Fruit fly (Drosophila melanogaster) whole organism, embryonic: Measurements from ENCODE around the gene Ythdc1.

Experiments used
- Atf3 ChIP-seq: fragments of 200-800 bp; sonication (Bioruptor generic); optimal IDR thresholded peaks from 3 replicates; lab custom pipeline; 2016; ENCODE audit warnings: missing biosample characterization, missing genetic modification characterization
- Bdp1 ChIP-seq: fragments of 200-800 bp; sonication (Bioruptor generic); optimal IDR thresholded peaks from 3 replicates; lab custom pipeline; 2016; ENCODE audit warnings: missing biosample characterization, missing genetic modification characterization
- CG10267 ChIP-seq: fragments of 200-800 bp; sonication (Bioruptor generic); optimal IDR thresholded peaks from 2 replicates; lab custom pipeline; 2018; ENCODE audit warnings: missing biosample characterization, mild to moderate bottlenecking, missing genetic modification characterization, moderate library complexity
- CG10654 ChIP-seq: fragments of 200-800 bp; sonication (Bioruptor generic); optimal IDR thresholded peaks from 2 replicates; lab custom pipeline; 2016; ENCODE audit warnings: missing biosample characterization, missing genetic modification characterization
- CG11398 ChIP-seq: fragments of 200-800 bp; sonication (Bioruptor generic); optimal IDR thresholded peaks from 2 replicates; lab custom pipeline; 2016; ENCODE audit warnings: missing biosample characterization, missing genetic modification characterization
- CG13296 ChIP-seq: fragments of 200-800 bp; sonication (Bioruptor generic); optimal IDR thresholded peaks from 3 replicates; lab custom pipeline; 2018; ENCODE audit warnings: missing biosample characterization, mild to moderate bottlenecking, missing genetic modification characterization
- CG13624 ChIP-seq: fragments of 200-800 bp; sonication (Bioruptor generic); optimal IDR thresholded peaks from 2 replicates; lab custom pipeline; 2016; ENCODE audit warnings: missing biosample characterization, missing genetic modification characterization
- CG14014 ChIP-seq: fragments of 200-800 bp; sonication (Bioruptor generic); IDR thresholded peaks from 2 replicates; pipeline ENCODE4 v1.3.6; 2022; ENCODE audit warnings: missing biosample characterization, missing genetic modification characterization
- CG1647 ChIP-seq: fragments of 200-800 bp; sonication (Bioruptor generic); optimal IDR thresholded peaks from 3 replicates; lab custom pipeline; 2016; ENCODE audit warnings: missing biosample characterization, missing genetic modification characterization
- CG17802 ChIP-seq: fragments of 200-800 bp; sonication (Bioruptor generic); optimal IDR thresholded peaks from 2 replicates; lab custom pipeline; 2018; ENCODE audit warnings: missing biosample characterization, mild to moderate bottlenecking, missing genetic modification characterization, moderate library complexity
- CG18599 ChIP-seq: fragments of 200-800 bp; sonication (Bioruptor generic); optimal IDR thresholded peaks from 3 replicates; lab custom pipeline; 2017; ENCODE audit warnings: missing biosample characterization, missing genetic modification characterization, mild to moderate bottlenecking, moderate library complexity, missing genetic modification reagents
- CG18619 ChIP-seq: fragments of 200-800 bp; sonication (Bioruptor generic); optimal IDR thresholded peaks from 3 replicates; lab custom pipeline; 2017; ENCODE audit warnings: missing biosample characterization, mild to moderate bottlenecking, missing genetic modification characterization
- CG2712 ChIP-seq: fragments of 200-800 bp; optimal IDR thresholded peaks from 3 replicates; lab custom pipeline; 2019; ENCODE audit warnings: missing biosample characterization, mild to moderate bottlenecking, missing genetic modification characterization, moderate library complexity
- CG2875 ChIP-seq: fragments of 200-800 bp; sonication (Bioruptor generic); optimal IDR thresholded peaks from 2 replicates; lab custom pipeline; 2017; ENCODE audit warnings: missing biosample characterization, mild to moderate bottlenecking, missing genetic modification characterization, missing genetic modification reagents
- CG3065 ChIP-seq: fragments of 200-800 bp; sonication (Bioruptor generic); optimal IDR thresholded peaks from 2 replicates; lab custom pipeline; 2016; ENCODE audit warnings: missing biosample characterization, missing genetic modification characterization
- CG3726 ChIP-seq: fragments of 200-800 bp; sonication (Bioruptor generic); IDR thresholded peaks from 3 replicates; pipeline ENCODE4, ENCODE4 v1.3.6; 2022; ENCODE audit warnings: missing biosample characterization, missing genetic modification characterization
- CG4404 ChIP-seq: fragments of 200-800 bp; sonication (Bioruptor generic); IDR thresholded peaks from 2 replicates; pipeline ENCODE4 v1.3.6; 2022; ENCODE audit warnings: missing biosample characterization, missing genetic modification characterization
- CG6175 ChIP-seq: fragments of 200-800 bp; sonication (Bioruptor generic); IDR thresholded peaks from 3 replicates; pipeline ENCODE4 v1.3.6; 2022; ENCODE audit warnings: missing biosample characterization, missing genetic modification characterization
- CG7745 ChIP-seq: fragments of 200-800 bp; sonication (Bioruptor generic); optimal IDR thresholded peaks from 2 replicates; lab custom pipeline; 2018; ENCODE audit warnings: missing biosample characterization, mild to moderate bottlenecking, missing genetic modification characterization, moderate library complexity
- CG7987 ChIP-seq: fragments of 200-800 bp; sonication (Bioruptor generic); optimal IDR thresholded peaks from 2 replicates; lab custom pipeline; 2018; ENCODE audit warnings: missing biosample characterization, mild to moderate bottlenecking, missing genetic modification characterization, moderate library complexity
- CG9727 ChIP-seq: fragments of 200-800 bp; sonication (Bioruptor generic); optimal IDR thresholded peaks from 3 replicates; lab custom pipeline; 2017; ENCODE audit warnings: missing biosample characterization, mild to moderate bottlenecking, missing genetic modification characterization
- CG9817 ChIP-seq: fragments of 200-800 bp; sonication (Bioruptor generic); optimal IDR thresholded peaks from 2 replicates; lab custom pipeline; 2018; ENCODE audit warnings: missing biosample characterization, mild to moderate bottlenecking, missing genetic modification characterization, moderate library complexity
- Ets65A ChIP-seq: fragments of 200-800 bp; sonication (Bioruptor generic); peaks from one replicate; lab custom pipeline; 2016; ENCODE audit warnings: missing biosample characterization, missing genetic modification characterization
- Optix ChIP-seq: fragments of 200-800 bp; sonication (Bioruptor generic); IDR thresholded peaks from 3 replicates; pipeline ENCODE4 v1.3.6; 2022; ENCODE audit warnings: missing biosample characterization, missing genetic modification characterization
- Trl ChIP-seq, 3 experiments: fragments of >200 bp in 2 of 3; fragments of 200-800 bp in 1 of 3; sonication (Bioruptor generic) in 1 of 3; optimal IDR thresholded peaks; 2 replicates in 1 of 3; 3 replicates in 2 of 3; lab custom pipeline; 2016 to 2017; ENCODE audit warnings: missing biosample characterization in 1 of 3, missing genetic modification characterization in 1 of 3
- Xbp1 ChIP-seq: fragments of 200-800 bp; sonication (Bioruptor generic); optimal IDR thresholded peaks from 3 replicates; lab custom pipeline; 2016; ENCODE audit warnings: missing biosample characterization, mild to moderate bottlenecking, missing genetic modification characterization
- Xrp1 ChIP-seq: fragments of 200-800 bp; sonication (Bioruptor generic); IDR thresholded peaks from 2 replicates; pipeline ENCODE4 v1.3.6; 2022; ENCODE audit warnings: missing biosample characterization, missing genetic modification characterization
- abd-A ChIP-seq: fragments of 200-800 bp; sonication (Bioruptor generic); optimal IDR thresholded peaks from 3 replicates; lab custom pipeline; 2019; ENCODE audit warnings: missing biosample characterization, mild to moderate bottlenecking, missing genetic modification characterization, moderate library complexity
- ap ChIP-seq: fragments of 200-800 bp; sonication (Bioruptor generic); IDR thresholded peaks from 2 replicates; pipeline ENCODE4 v1.3.6; 2022; ENCODE audit warnings: missing biosample characterization, missing genetic modification characterization
- crc ChIP-seq: fragments of 200-800 bp; sonication (Bioruptor generic); optimal IDR thresholded peaks from 2 replicates; lab custom pipeline; 2016; ENCODE audit warnings: missing biosample characterization, missing genetic modification characterization
- dysf ChIP-seq: fragments of 200-800 bp; sonication (Bioruptor generic); IDR thresholded peaks from 3 replicates; pipeline ENCODE4 v1.3.6; 2022; ENCODE audit warnings: missing biosample characterization, missing genetic modification characterization
- fd102C ChIP-seq: fragments of 200-800 bp; sonication (Bioruptor generic); optimal IDR thresholded peaks from 2 replicates; lab custom pipeline; 2018; ENCODE audit warnings: missing biosample characterization, mild to moderate bottlenecking, missing genetic modification characterization, moderate library complexity
- fd64A ChIP-seq: fragments of 200-800 bp; sonication (Bioruptor generic); optimal IDR thresholded peaks from 3 replicates; lab custom pipeline; 2018; ENCODE audit warnings: missing biosample characterization, mild to moderate bottlenecking, missing genetic modification characterization
- grau ChIP-seq: fragments of 200-800 bp; optimal IDR thresholded peaks from 3 replicates; lab custom pipeline; 2019; ENCODE audit warnings: missing biosample characterization, mild to moderate bottlenecking, missing genetic modification characterization, moderate library complexity
- insv ChIP-seq, 2 experiments: fragments of 200-800 bp; sonication (Bioruptor generic); optimal IDR thresholded peaks; 3 replicates each; lab custom pipeline; 2016 to 2018; ENCODE audit warnings: missing biosample characterization in 2 of 2, missing genetic modification characterization in 2 of 2
- kay ChIP-seq: fragments of 200-800 bp; sonication (Bioruptor generic); optimal IDR thresholded peaks from 2 replicates; lab custom pipeline; 2016; ENCODE audit warnings: missing biosample characterization, missing genetic modification characterization
- kni ChIP-seq: fragments of 200-800 bp; sonication (Bioruptor generic); optimal IDR thresholded peaks from 3 replicates; lab custom pipeline; 2017; ENCODE audit warnings: mild to moderate bottlenecking, missing biosample characterization, missing genetic modification reagents, missing genetic modification characterization
- pan ChIP-seq, 4 experiments: fragments of >200 bp in 3 of 4; fragments of 200-800 bp in 1 of 4; sonication (Bioruptor generic) in 1 of 4; optimal IDR thresholded peaks in 3 of 4; IDR thresholded peaks in 1 of 4; 2 replicates each; pipeline versions ENCODE4 v1.3.6 to Lab custom; 2017 to 2022; ENCODE audit warnings: missing biosample characterization in 2 of 4, missing genetic modification characterization in 2 of 4, mixed read lengths in 1 of 4
- pfk ChIP-seq: fragments of 200-800 bp; sonication (Bioruptor generic); optimal IDR thresholded peaks from 2 replicates; lab custom pipeline; 2018; ENCODE audit warnings: missing biosample characterization, mild to moderate bottlenecking, missing genetic modification characterization, moderate library complexity
- pho ChIP-seq: fragments of 200-800 bp; sonication (Bioruptor generic); optimal IDR thresholded peaks from 2 replicates; lab custom pipeline; 2016; ENCODE audit warnings: missing biosample characterization, missing genetic modification characterization
- pnt ChIP-seq: fragments of 200-800 bp; sonication (Bioruptor generic); optimal IDR thresholded peaks from 3 replicates; lab custom pipeline; 2016; ENCODE audit warnings: missing biosample characterization, missing genetic modification characterization
- pzg ChIP-seq: fragments of 200-800 bp; sonication (Bioruptor generic); optimal IDR thresholded peaks from 3 replicates; lab custom pipeline; 2018; ENCODE audit warnings: missing biosample characterization, mild to moderate bottlenecking, missing genetic modification characterization, moderate library complexity
- slp2 ChIP-seq: fragments of 200-800 bp; sonication (Bioruptor generic); optimal IDR thresholded peaks from 2 replicates; lab custom pipeline; 2016; ENCODE audit warnings: missing biosample characterization, missing genetic modification characterization
- tio ChIP-seq: fragments of 200-800 bp; sonication (Bioruptor generic); optimal IDR thresholded peaks from 2 replicates; lab custom pipeline; 2017; ENCODE audit warnings: missing biosample characterization, missing genetic modification characterization, inconsistent platforms
- unpg ChIP-seq: fragments of 200-800 bp; sonication (Bioruptor generic); optimal IDR thresholded peaks from 3 replicates; lab custom pipeline; 2018; ENCODE audit warnings: missing biosample characterization, mild to moderate bottlenecking, missing genetic modification characterization, moderate library complexity
- vfl ChIP-seq: fragments of 200-800 bp; sonication (Bioruptor generic); optimal IDR thresholded peaks from 2 replicates; lab custom pipeline; 2016; ENCODE audit warnings: missing biosample characterization, missing genetic modification characterization
- zen ChIP-seq: fragments of 200-800 bp; sonication (Bioruptor generic); optimal IDR thresholded peaks from 3 replicates; lab custom pipeline; 2018; ENCODE audit warnings: missing biosample characterization, mild to moderate bottlenecking, missing genetic modification characterization, moderate library complexity

Gene Ythdc1

dm6 chr3L:3325925-3326903 lies 47.8 kb downstream of the Ythdc1 start, which contains the start of gene Gtpx (continued):
- TF ChIP-seq pan (optimal IDR thresholded peaks at IDR 0.05; lab: Kevin White, UChicago): no peak
- no peak for TF ChIP-seq pan (GFP tag; optimal IDR thresholded peaks at IDR 0.05 in 1 of 2, IDR thresholded peaks at IDR 0.05 in 1 of 2)
- TF ChIP-seq pho: peak; percentile 54
- no peak for TF ChIP-seq fd64A
- peak; percentile 3 for TF ChIP-seq zen
- peak; percentile 22 for TF ChIP-seq pnt (GFP tag; lab: Kevin White, UChicago)
- TF ChIP-seq grau (tag; lab: Kevin White, UChicago): peak; percentile 61
- TF ChIP-seq CG18619 (GFP tag; lab: Kevin White, UChicago): peak; percentile 46
- peak; percentile 33; the same call in 1 of the 2 replicates for TF ChIP-seq Xrp1 (GFP tag; lab: Robert Waterston, UW)
- TF ChIP-seq abd-A: no peak
- peak; percentile 57 for TF ChIP-seq Xbp1 (GFP tag; lab: Kevin White, UChicago)
- no peak for TF ChIP-seq pfk (GFP tag; lab: Kevin White, UChicago)
- no peak for TF ChIP-seq CG7987 (GFP tag; lab: Kevin White, UChicago)
- peak; percentile 83 for TF ChIP-seq pzg (GFP tag; lab: Kevin White, UChicago)
- TF ChIP-seq Bdp1 (GFP tag; lab: Kevin White, UChicago): no peak
- TF ChIP-seq CG13624: peak; percentile 73
- no peak for TF ChIP-seq CG2875 (GFP tag; lab: Kevin White, UChicago)
- TF ChIP-seq CG6175 (GFP tag; lab: Robert Waterston, UW): no peak
- no peak for TF ChIP-seq Optix
- peak; percentile 66 for TF ChIP-seq crc (GFP tag; lab: Kevin White, UChicago)
- no peak for TF ChIP-seq CG7745 (tag; lab: Kevin White, UChicago)
- no peak for TF ChIP-seq CG11398 (GFP tag; lab: Kevin White, UChicago)
- peak; percentile 29 for TF ChIP-seq CG10654
- peak; percentile 9 for TF ChIP-seq vfl
- peak; percentile 28; the same call in 1 of the 3 replicates for TF ChIP-seq dysf
- peak in 1 of 2 experiments; percentile 6 for TF ChIP-seq Trl (optimal IDR thresholded peaks at IDR 0.05; lab: Kevin White, UChicago)
- TF ChIP-seq Trl (GFP tag; optimal IDR thresholded peaks at IDR 0.05; lab: Kevin White, UChicago): peak; percentile 29
- no peak for TF ChIP-seq tio (GFP tag; lab: Kevin White, UChicago)
- TF ChIP-seq CG1647 (GFP tag; lab: Kevin White, UChicago): no peak
- TF ChIP-seq kni (GFP tag; lab: Kevin White, UChicago): peak; percentile 32
- no peak for TF ChIP-seq unpg (GFP tag; lab: Kevin White, UChicago)
- peak; percentile 20 for TF ChIP-seq kay
- TF ChIP-seq slp2: no peak
- TF ChIP-seq CG13296 (GFP tag; lab: Kevin White, UChicago): no peak
- TF ChIP-seq insv (GFP tag; optimal IDR thresholded peaks at IDR 0.05; lab: Kevin White, UChicago): no peak
- peak; percentile 11 for TF ChIP-seq Ets65A (GFP tag; lab: Kevin White, UChicago)
- no peak for TF ChIP-seq CG14014 (GFP tag; lab: Robert Waterston, UW)
- TF ChIP-seq CG10267: peak; percentile 53
- no peak for TF ChIP-seq ap (GFP tag; lab: Robert Waterston, UW)
- no peak for TF ChIP-seq CG3726 (GFP tag; lab: Robert Waterston, UW)
- TF ChIP-seq Atf3: peak; percentile 12
- TF ChIP-seq CG17802 (tag; lab: Kevin White, UChicago): peak; percentile 15
- peak; percentile 65 for TF ChIP-seq CG9817
- no peak for TF ChIP-seq fd102C (GFP tag; lab: Kevin White, UChicago)
- no peak for TF ChIP-seq CG3065
- peak; percentile 37 for TF ChIP-seq CG2712 (tag; lab: Kevin White, UChicago)
- peak; percentile 26 for TF ChIP-seq CG9727 (GFP tag; lab: Kevin White, UChicago)
- no peak for TF ChIP-seq CG4404 (GFP tag; lab: Robert Waterston, UW)
- TF ChIP-seq CG18599 (GFP tag; lab: Kevin White, UChicago): peak; percentile 43
